Fruit fly (Drosophila melanogaster) whole organism, wandering third instar larva: ENCODE data around the gene dco.

Source experiments
- Hr83 ChIP-seq: fragments of 200-300 bp; sonication (Bioruptor generic); optimal IDR thresholded peaks from 2 replicates; lab custom pipeline; 2016; ENCODE audit warnings: missing biosample characterization, mild to moderate bottlenecking, missing genetic modification characterization, moderate library complexity; ENCODE audit not compliant: poor library complexity, severe bottlenecking
- dl ChIP-seq, 2 experiments: fragments of 175-275, 200-275 bp in 1 of 2; fragments of 200-275 bp in 1 of 2; sonication (Bioruptor generic); optimal IDR thresholded peaks; lab custom pipeline; 2018; ENCODE audit warnings: mild to moderate bottlenecking in 2 of 2, missing biosample characterization in 2 of 2, missing genetic modification characterization in 2 of 2, moderate library complexity in 2 of 2; ENCODE audit not compliant: partially characterized antibody in 2 of 2, insufficient read depth in 1 of 2
- dmrt93B ChIP-seq: fragments of 200-800 bp; sonication (Bioruptor generic); optimal IDR thresholded peaks from 2 replicates; lab custom pipeline; 2018; ENCODE audit warnings: missing biosample characterization, mild to moderate bottlenecking, missing genetic modification characterization
- jim ChIP-seq: fragments of 175-275, 200-325 bp; sonication (Bioruptor generic); optimal IDR thresholded peaks from 2 replicates; lab custom pipeline; 2016; ENCODE audit warnings: missing biosample characterization, mild to moderate bottlenecking, missing genetic modification characterization
- rgr ChIP-seq: fragments of 200-800 bp; sonication (Bioruptor generic); optimal IDR thresholded peaks from 3 replicates; lab custom pipeline; 2016; ENCODE audit warnings: missing biosample characterization, mild to moderate bottlenecking, missing genetic modification characterization
- sv ChIP-seq: fragments of 200-800 bp; sonication (Bioruptor generic); optimal IDR thresholded peaks from 3 replicates; lab custom pipeline; 2016; ENCODE audit warnings: missing biosample characterization, missing genetic modification characterization

DNA sequence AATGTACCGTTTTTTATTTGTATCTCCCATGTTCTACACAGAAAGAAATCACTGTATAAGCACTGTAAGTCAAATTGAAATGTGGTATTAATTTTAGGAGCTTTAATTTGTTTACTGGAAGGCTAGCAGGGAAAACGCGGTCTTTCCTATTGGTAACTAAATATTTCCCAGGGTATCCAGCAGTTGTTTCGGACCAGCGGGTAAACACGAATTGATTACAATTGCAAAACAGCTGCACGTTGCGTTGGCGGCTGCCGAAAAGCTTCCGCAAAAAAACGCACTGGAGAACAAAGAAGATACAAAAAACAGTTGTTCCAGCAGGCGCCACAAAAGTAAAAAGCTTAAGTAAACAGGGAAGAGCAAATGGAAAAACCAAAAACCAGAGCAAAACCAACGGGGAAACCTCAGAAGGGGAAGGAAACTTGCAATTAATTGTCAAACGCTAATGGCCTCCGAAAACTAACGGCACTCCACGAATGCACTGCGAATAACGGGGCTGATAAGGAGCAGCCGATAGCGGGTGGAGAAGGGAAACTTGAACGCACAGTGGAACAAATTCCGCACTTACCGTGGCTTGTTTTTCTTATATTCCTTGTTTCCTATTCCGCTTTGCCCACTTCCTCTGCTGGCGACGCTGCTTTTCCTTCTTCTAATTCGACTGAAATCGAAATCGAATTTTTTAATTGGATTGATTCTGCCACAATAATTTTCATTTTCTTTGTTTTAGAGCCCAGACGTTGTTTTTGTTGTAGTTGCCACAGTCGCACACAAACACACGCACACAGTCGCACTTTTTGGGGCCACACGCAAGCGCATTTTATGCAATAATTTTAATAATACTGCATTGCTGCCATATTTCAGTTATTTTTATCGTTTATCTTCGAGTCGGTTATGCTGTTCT, 953 bp downstream of the dco start:
- TF ChIP-seq jim (no peak), rgr (no peak), dl (GFP tag; optimal IDR thresholded peaks at IDR 0.05; lab: Kevin White, UChicago; ENCODE audit: insufficient read depth in 1 of 2, partially characterized antibody in 2 of 2) (no peak), dmrt93B (GFP tag; lab: Kevin White, UChicago) (no peak), sv (GFP tag; lab: Kevin White, UChicago) (no peak), Hr83 (no peak)
